Worm (Caenorhabditis elegans) whole organism, L4 larva: ENCODE results near the gene Y47D7A.17.

Source experiments
- F26F4.8 ChIP-seq: fragments of 200-800 bp; sonication (Bioruptor generic); conservative IDR thresholded peaks from 2 replicates; pipeline ENCODE4 v1.3.6; 2022; ENCODE audit warnings: missing genetic modification characterization, missing compliant biosample characterization
- R02D3.7 ChIP-seq: fragments of 150-350 bp; sonication (generic microtip); optimal IDR thresholded peaks from 3 replicates; lab custom pipeline; 2014; ENCODE audit warnings: missing biosample characterization, missing genetic modification characterization
- T20F7.1 ChIP-seq: fragments of 200-800 bp; sonication (Bioruptor generic); optimal IDR thresholded peaks from 2 replicates; lab custom pipeline; 2018; ENCODE audit warnings: mild to moderate bottlenecking, missing genetic modification characterization, missing compliant biosample characterization
- Y48G9A.11 ChIP-seq: fragments of 200-800 bp; sonication (Bioruptor generic); IDR thresholded peaks from 2 replicates; pipeline ENCODE4 v1.3.6; 2022; ENCODE audit warnings: missing genetic modification reagents, missing genetic modification characterization, missing compliant biosample characterization
- ZK337.2 ChIP-seq: fragments of 200-800 bp; sonication (Bioruptor generic); IDR thresholded peaks from 2 replicates; pipeline ENCODE4 v1.3.6; 2022; ENCODE audit warnings: missing genetic modification reagents, missing genetic modification characterization, missing compliant biosample characterization
- attf-4 ChIP-seq: sonication (generic microtip); optimal IDR thresholded peaks from 3 replicates; lab custom pipeline; 2017; ENCODE audit warnings: missing biosample characterization, missing genetic modification characterization
- ceh-44 ChIP-seq: fragments of 200-800 bp; sonication (Bioruptor generic); IDR thresholded peaks from 2 replicates; pipeline ENCODE4 v1.3.6; 2022; ENCODE audit warnings: missing genetic modification reagents, missing genetic modification characterization, missing compliant biosample characterization
- cey-2 ChIP-seq: sonication (generic microtip); optimal IDR thresholded peaks from 3 replicates; lab custom pipeline; 2017; ENCODE audit warnings: missing genetic modification characterization, mild to moderate bottlenecking, missing compliant biosample characterization, antibody characterized with exemption, borderline replicate concordance; ENCODE audit not compliant: insufficient read depth
- dmd-8 ChIP-seq: fragments of 200-800 bp; sonication (Bioruptor generic); IDR thresholded peaks from 2 replicates; pipeline ENCODE4 v1.3.6; 2022; ENCODE audit warnings: missing genetic modification characterization, missing compliant biosample characterization
- dpl-1 ChIP-seq: fragments of 150-350 bp; optimal IDR thresholded peaks from 2 replicates; lab custom pipeline; 2014; ENCODE audit warnings: missing biosample characterization, missing genetic modification reagents, missing genetic modification characterization
- dve-1 ChIP-seq: sonication (generic microtip); optimal IDR thresholded peaks from 2 replicates; lab custom pipeline; 2017; ENCODE audit warnings: antibody characterized with exemption, mild to moderate bottlenecking, missing genetic modification characterization, missing compliant biosample characterization; ENCODE audit not compliant: insufficient read depth
- lin-1 ChIP-seq: fragments of 200-800 bp; sonication (Bioruptor generic); IDR thresholded peaks from 2 replicates; pipeline ENCODE4 v1.3.6; 2022; ENCODE audit warnings: missing genetic modification reagents, missing genetic modification characterization, missing compliant biosample characterization
- lin-15B ChIP-seq: fragments of 150-350 bp; sonication (generic microtip); optimal IDR thresholded peaks from 3 replicates; lab custom pipeline; 2014; ENCODE audit warnings: missing biosample characterization, missing genetic modification characterization
- lir-3 ChIP-seq: sonication (generic microtip); optimal IDR thresholded peaks from 2 replicates; lab custom pipeline; 2016; ENCODE audit warnings: mild to moderate bottlenecking, missing genetic modification characterization, missing compliant biosample characterization
- mdl-1 ChIP-seq, 2 experiments: fragments of 150-350 bp in 1 of 2; sonication (generic microtip) in 1 of 2; optimal IDR thresholded peaks; 2 replicates each; lab custom pipeline; 2014 to 2017; ENCODE audit warnings: missing biosample characterization in 2 of 2, missing genetic modification characterization in 2 of 2
- mdt-29 ChIP-seq: fragments of 200-800 bp; sonication (Bioruptor generic); IDR thresholded peaks from 2 replicates; pipeline ENCODE4 v1.3.6; 2022; ENCODE audit warnings: missing genetic modification reagents, missing genetic modification characterization, missing compliant biosample characterization
- nhr-11 ChIP-seq: fragments of 150-350 bp; optimal IDR thresholded peaks from 2 replicates; lab custom pipeline; 2014; ENCODE audit warnings: missing biosample characterization, missing genetic modification characterization
- nhr-25 ChIP-seq: sonication (generic microtip); optimal IDR thresholded peaks from 2 replicates; lab custom pipeline; 2017; ENCODE audit warnings: missing genetic modification characterization, mild to moderate bottlenecking, missing compliant biosample characterization, antibody characterized with exemption, moderate library complexity, borderline replicate concordance; ENCODE audit not compliant: insufficient read depth
- nhr-28 ChIP-seq: fragments of 150-350 bp; optimal IDR thresholded peaks from 2 replicates; lab custom pipeline; 2014; ENCODE audit warnings: missing biosample characterization, missing genetic modification characterization
- nhr-48 ChIP-seq: sonication (generic microtip); optimal IDR thresholded peaks from 2 replicates; lab custom pipeline; 2016; ENCODE audit warnings: mild to moderate bottlenecking, missing genetic modification characterization, missing compliant biosample characterization
- pqm-1 ChIP-seq: sonication (generic microtip); optimal IDR thresholded peaks from 2 replicates; lab custom pipeline; 2017; ENCODE audit warnings: missing biosample characterization, missing genetic modification characterization
- set-16 ChIP-seq: fragments of 200-800 bp; sonication (Bioruptor generic); IDR thresholded peaks from 2 replicates; pipeline ENCODE4 v1.3.6; 2022; ENCODE audit warnings: missing genetic modification reagents, missing genetic modification characterization, missing compliant biosample characterization
- snpc-1.2 ChIP-seq: fragments of 200-800 bp; sonication (Bioruptor generic); IDR thresholded peaks from 2 replicates; pipeline ENCODE4 v1.3.6; 2022; ENCODE audit warnings: missing genetic modification reagents, missing genetic modification characterization, missing compliant biosample characterization
- spr-3 ChIP-seq: fragments of 200-800 bp; sonication (Bioruptor generic); optimal IDR thresholded peaks from 2 replicates; lab custom pipeline; 2018; ENCODE audit warnings: mild to moderate bottlenecking, missing genetic modification characterization, missing compliant biosample characterization
- unc-62 ChIP-seq, 3 experiments: fragments of 150-350 bp in 1 of 3; sonication (generic microtip); optimal IDR thresholded peaks in 2 of 3; peaks in 1 of 3; 1 replicate in 1 of 3; 2 replicates in 2 of 3; lab custom pipeline; 2014 to 2017; ENCODE audit warnings: missing biosample characterization in 3 of 3, missing genetic modification characterization in 3 of 3, missing genetic modification reagents in 3 of 3, missing genotype in 1 of 3
- vab-7 ChIP-seq: fragments of 200-800 bp; sonication (Bioruptor generic); IDR thresholded peaks from 2 replicates; pipeline ENCODE4 v1.3.6; 2022; ENCODE audit warnings: missing genetic modification reagents, missing genetic modification characterization, missing compliant biosample characterization
- zfp-2 ChIP-seq: sonication (generic microtip); optimal IDR thresholded peaks from 2 replicates; lab custom pipeline; 2016; ENCODE audit warnings: mild to moderate bottlenecking, missing genetic modification characterization, missing compliant biosample characterization

The Y47D7A.17 gene

DNA sequence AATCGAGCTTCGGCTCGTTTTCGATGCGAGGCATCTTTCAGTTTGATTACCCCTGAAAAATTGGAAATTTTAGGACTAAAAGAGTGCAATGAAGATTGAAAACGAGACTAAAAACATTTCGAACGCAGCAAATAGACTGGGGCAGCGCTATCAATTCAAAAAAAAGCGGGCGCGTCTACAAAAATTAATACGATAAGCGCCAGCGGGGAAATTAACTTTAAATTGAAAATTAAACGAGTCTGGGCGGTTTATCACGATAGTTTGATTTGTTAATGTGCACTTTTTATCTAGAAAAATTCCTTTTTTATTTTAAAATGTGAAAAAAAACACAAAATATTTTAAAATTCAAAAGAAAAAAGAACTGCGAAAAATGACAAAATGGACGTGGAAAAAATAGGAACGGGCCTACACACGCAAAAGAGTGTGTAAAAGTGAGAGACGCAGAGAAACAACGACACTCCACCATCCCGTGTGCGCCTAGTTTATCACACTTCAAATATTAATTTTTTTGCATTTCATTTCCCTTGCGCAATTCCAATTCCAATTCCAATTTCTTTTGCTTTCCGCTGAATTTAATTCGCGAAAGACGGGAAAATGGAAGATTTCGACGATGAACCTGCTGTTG is 40.2 kb downstream of the Y47D7A.17 start, which contains the start of the genes gmpr-1 and fipp-1 (continued):
- TF ChIP-seq nhr-28 (no peak), T20F7.1 (GFP tag; lab: Kevin White, UChicago) (peak; percentile 99), nhr-25 (tag; lab: Kevin White, UChicago) (peak; percentile 5), attf-4 (tag; lab: Kevin White, UChicago) (no peak), R02D3.7 (tag; lab: Kevin White, UChicago) (no peak), dmd-8 (GFP tag; lab: Robert Waterston, UW) (no peak), ZK337.2 (GFP tag; lab: Robert Waterston, UW) (no peak), vab-7 (no peak), Y48G9A.11 (peak; percentile 80), mdt-29 (GFP tag; lab: Robert Waterston, UW) (no peak), pqm-1 (tag; lab: Kevin White, UChicago) (peak; percentile 67), nhr-48 (no peak), lir-3 (tag; lab: Kevin White, UChicago) (no peak), dve-1 (tag; lab: Kevin White, UChicago) (peak; percentile 51)

DNA sequence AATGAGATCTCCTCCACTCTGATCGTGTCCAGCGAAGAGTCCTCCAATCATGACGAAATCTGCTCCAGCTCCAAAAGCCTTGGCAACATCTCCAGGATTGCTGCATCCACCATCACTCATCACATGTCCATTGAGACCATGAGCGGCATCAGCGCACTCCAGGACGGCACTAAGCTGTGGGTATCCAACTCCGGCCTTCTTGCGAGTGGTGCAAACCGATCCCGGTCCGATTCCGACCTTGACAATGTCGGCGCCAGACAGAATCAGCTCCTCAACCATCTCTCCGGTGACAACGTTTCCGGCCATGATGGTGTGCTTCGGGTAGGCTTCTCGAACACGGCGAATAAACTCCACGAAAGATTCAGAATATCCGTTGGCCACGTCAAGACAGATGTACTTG is 41.1 kb downstream of the Y47D7A.17 start:
- TF ChIP-seq unc-62 (GFP tag; optimal IDR thresholded peaks at IDR 0.05 in 1 of 2; lab: Kevin White, UChicago) (no peak), unc-62 (tag; optimal IDR thresholded peaks at IDR 0.05; lab: Kevin White, UChicago) (no peak), set-16 (GFP tag; lab: Robert Waterston, UW) (peak; percentile 55; the same call in 1 of the 2 replicates), ceh-44 (GFP tag; lab: Robert Waterston, UW) (no peak)
- TF ChIP-seq, all 104 proteins: peak for 1

DNA sequence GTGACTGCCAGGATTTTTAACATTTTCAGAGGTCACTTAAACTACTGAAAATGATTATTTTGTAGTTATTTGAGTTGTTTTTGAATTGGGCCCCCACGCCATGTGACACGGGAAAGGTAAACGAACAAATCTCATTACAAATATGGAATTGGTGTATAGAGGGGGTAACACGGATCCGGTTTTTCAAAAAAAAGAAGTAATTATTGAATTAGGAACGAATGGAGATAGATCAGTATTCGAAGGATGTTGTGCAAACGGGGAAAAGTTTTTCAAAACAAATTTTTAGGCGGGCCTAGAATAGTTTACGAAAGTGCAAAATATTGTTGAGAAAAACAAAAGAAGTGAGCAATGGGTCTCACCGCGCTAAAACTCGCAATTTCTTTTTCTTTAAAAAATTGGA is 45.2 kb downstream of the Y47D7A.17 start, which contains the start of gene F32D1.11:
TSS of gene F32D1.11 (minus strand) at position 101 of the 400 bp plus-strand sequence.
- TF ChIP-seq zfp-2 (tag; lab: Kevin White, UChicago) (no peak), spr-3 (GFP tag; lab: Kevin White, UChicago) (no peak), lin-1 (GFP tag; lab: Robert Waterston, UW) (no peak), set-16 (GFP tag; lab: Robert Waterston, UW) (no peak), snpc-1.2 (GFP tag; lab: Robert Waterston, UW) (no peak), F26F4.8 (GFP tag; lab: Robert Waterston, UW) (no peak), mdl-1 (tag; optimal IDR thresholded peaks at IDR 0.05; lab: Kevin White, UChicago) (no peak)
- TF ChIP-seq, all 104 proteins: peak for 0

DNA sequence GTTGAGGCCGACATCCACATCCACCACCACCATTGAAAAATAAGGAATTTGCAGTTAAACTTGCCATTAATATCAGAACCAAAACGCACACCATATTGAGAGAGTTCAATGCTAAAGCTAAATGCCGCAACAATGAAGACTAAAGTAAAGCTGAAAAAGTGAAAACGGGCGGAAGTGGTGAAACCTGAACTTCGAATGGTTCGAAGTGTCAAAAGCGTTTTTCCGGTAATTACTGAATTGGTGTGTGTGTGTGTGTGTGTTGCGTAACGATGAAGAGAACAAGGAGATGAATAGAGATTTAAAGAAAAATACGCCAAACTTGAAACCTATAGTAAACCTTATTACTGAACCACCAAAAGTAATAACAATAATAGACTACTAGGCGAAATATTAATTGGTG is 47.1 kb downstream of the Y47D7A.17 start, which contains the start of gene grl-13:
TSS of gene grl-13 (minus strand) at position 101 of the 400 bp plus-strand sequence.
- TF ChIP-seq nhr-11 (tag; lab: Kevin White, UChicago) (no peak), lin-15B (tag; lab: Kevin White, UChicago) (no peak), vab-7 (no peak), dpl-1 (GFP tag; lab: Kevin White, UChicago) (no peak), dmd-8 (GFP tag; lab: Robert Waterston, UW) (no peak), unc-62 (GFP tag; optimal IDR thresholded peaks at IDR 0.05 in 1 of 2; lab: Kevin White, UChicago) (peak in 1 of 2 experiments; percentile 30), unc-62 (tag; optimal IDR thresholded peaks at IDR 0.05; lab: Kevin White, UChicago) (no peak), cey-2 (tag; lab: Kevin White, UChicago) (no peak)
